Worm (Caenorhabditis elegans) whole organism, early embryonic: ENCODE measurements around the gene tyra-3.

ENCODE experiments used
- B0310.2 ChIP-seq: sonication (generic microtip); optimal IDR thresholded peaks from 2 replicates; lab custom pipeline; 2016; ENCODE audit warnings: mild to moderate bottlenecking, missing genetic modification characterization, missing compliant biosample characterization
- F13C5.2 ChIP-seq: sonication (generic microtip); optimal IDR thresholded peaks from 2 replicates; lab custom pipeline; 2017; ENCODE audit warnings: mild to moderate bottlenecking, missing genetic modification characterization, inconsistent platforms, missing compliant biosample characterization
- aly-1 ChIP-seq: sonication (generic microtip); optimal IDR thresholded peaks from 2 replicates; lab custom pipeline; 2016; ENCODE audit warnings: missing genetic modification characterization, missing compliant biosample characterization
- ama-1 ChIP-seq: fragments of 150-350 bp; optimal IDR thresholded peaks from 2 replicates; lab custom pipeline; 2014
- ceh-13 ChIP-seq: fragments of 200-800 bp; sonication (Bioruptor generic); optimal IDR thresholded peaks from 2 replicates; lab custom pipeline; 2018; ENCODE audit warnings: mild to moderate bottlenecking, missing genetic modification characterization, missing compliant biosample characterization
- ceh-36 ChIP-seq: sonication (generic microtip); optimal IDR thresholded peaks from 2 replicates; lab custom pipeline; 2016; ENCODE audit warnings: missing genetic modification characterization, inconsistent platforms, missing compliant biosample characterization
- ets-7 ChIP-seq: sonication (generic microtip); optimal IDR thresholded peaks from 2 replicates; lab custom pipeline; 2016; ENCODE audit warnings: missing genotype, missing genetic modification characterization, missing compliant biosample characterization
- flt-1 ChIP-seq: fragments of 200-800 bp; sonication (Bioruptor generic); IDR thresholded peaks from 2 replicates; pipeline ENCODE4 v1.3.6; 2022; ENCODE audit warnings: missing genetic modification characterization, missing compliant biosample characterization
- hmbx-1 ChIP-seq: sonication (generic microtip); optimal IDR thresholded peaks from 2 replicates; lab custom pipeline; 2016; ENCODE audit warnings: mild to moderate bottlenecking, missing genetic modification characterization, missing compliant biosample characterization
- hmg-4 ChIP-seq: fragments of 200-800 bp; sonication (Bioruptor generic); optimal IDR thresholded peaks from 2 replicates; lab custom pipeline; 2018; ENCODE audit warnings: mild to moderate bottlenecking, missing genetic modification characterization, missing compliant biosample characterization
- hnd-1 ChIP-seq: sonication (generic microtip); optimal IDR thresholded peaks from 2 replicates; lab custom pipeline; 2016; ENCODE audit warnings: missing genetic modification characterization, missing compliant biosample characterization
- pes-1 ChIP-seq: fragments of 200-800 bp; sonication (Bioruptor generic); IDR thresholded peaks from 2 replicates; pipeline ENCODE4 v1.3.6; 2022; ENCODE audit warnings: missing genetic modification reagents, missing genetic modification characterization, missing compliant biosample characterization
- scrt-1 ChIP-seq: fragments of 200-800 bp; sonication (Bioruptor generic); IDR thresholded peaks from 2 replicates; pipeline ENCODE4 v1.3.6; 2022; ENCODE audit warnings: missing genetic modification characterization, missing compliant biosample characterization
- sea-1 ChIP-seq: fragments of 200-800 bp; sonication (Bioruptor generic); conservative IDR thresholded peaks from 2 replicates; pipeline ENCODE4 v1.3.6; 2022; ENCODE audit warnings: missing genetic modification characterization, missing compliant biosample characterization
- tbx-11 ChIP-seq: fragments of 200-800 bp; sonication (Bioruptor generic); IDR thresholded peaks from 2 replicates; pipeline ENCODE4 v1.3.6; 2022; ENCODE audit warnings: missing genetic modification characterization, missing compliant biosample characterization
- tbx-37 ChIP-seq: fragments of 200-800 bp; sonication (Bioruptor generic); conservative IDR thresholded peaks from 2 replicates; pipeline ENCODE4 v1.3.6; 2022; ENCODE audit warnings: missing genetic modification reagents, missing genetic modification characterization, missing compliant biosample characterization
- tra-4 ChIP-seq: sonication (generic microtip); optimal IDR thresholded peaks from 2 replicates; lab custom pipeline; 2017; ENCODE audit warnings: missing genetic modification characterization, missing compliant biosample characterization

Gene tyra-3

DNA sequence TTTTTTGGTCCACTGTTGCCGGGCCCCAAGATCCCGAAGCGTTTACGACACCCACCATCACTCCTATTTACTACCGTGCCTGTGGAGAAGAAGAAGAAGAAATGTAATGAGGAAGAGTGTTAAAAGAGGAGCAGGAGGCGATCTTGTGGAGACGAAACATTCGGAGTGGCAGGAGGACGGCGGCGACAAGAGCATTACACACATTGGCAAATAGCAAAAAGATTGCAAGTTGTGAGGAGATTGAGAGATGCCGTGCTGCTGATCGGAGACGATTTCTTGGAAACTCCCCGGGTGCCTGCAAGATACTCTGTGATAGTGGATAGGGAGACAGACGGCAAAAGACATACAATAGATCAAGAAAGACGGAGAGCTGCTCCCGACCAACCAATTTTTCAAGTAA is 9.4 kb downstream of the tyra-3 start, which contains the start of gene M03F4.4:
Gene M03F4.4, minus strand, starts transcription at position 160 of the 400 bp plus-strand sequence.
- TF ChIP-seq hmg-4 (peak; percentile 1), hnd-1 (no peak), hmbx-1 (tag; lab: Kevin White, UChicago) (no peak), ets-7 (no peak)

DNA sequence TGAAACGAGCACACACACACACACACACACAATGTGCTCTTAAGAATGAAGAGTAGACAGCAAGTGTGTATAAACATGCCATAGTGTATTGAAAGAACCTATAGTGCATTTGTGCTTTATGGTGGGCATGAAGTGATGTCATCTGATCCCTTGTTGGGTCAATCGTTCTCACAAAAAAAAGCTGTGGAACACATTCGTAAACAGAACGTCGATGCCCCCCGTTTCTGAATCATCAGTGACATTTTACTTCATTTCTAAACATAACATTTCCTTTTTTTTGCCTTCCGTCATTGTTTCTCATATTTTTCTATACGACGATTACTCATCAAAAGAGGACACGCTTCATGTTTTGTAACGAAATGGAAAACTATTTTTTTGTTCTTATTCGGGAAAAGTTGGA is 11.1 kb downstream of the tyra-3 start:
- no peak for TF ChIP-seq pes-1 (GFP tag; lab: Robert Waterston, UW)
- no peak for TF ChIP-seq sea-1 (GFP tag; lab: Robert Waterston, UW)
- no peak for TF ChIP-seq tbx-37 (GFP tag; lab: Robert Waterston, UW)
- no peak for TF ChIP-seq F13C5.2 (tag; lab: Kevin White, UChicago)
- no peak for TF ChIP-seq ama-1 (lab: Kevin White, UChicago)
- no peak for TF ChIP-seq tbx-11 (GFP tag; lab: Robert Waterston, UW)
- no peak for TF ChIP-seq flt-1 (GFP tag; lab: Robert Waterston, UW)
- no peak for TF ChIP-seq hnd-1
- TF ChIP-seq scrt-1 (GFP tag; lab: Robert Waterston, UW): no peak
- no peak for TF ChIP-seq ets-7
- no peak for TF ChIP-seq tra-4
- no peak for TF ChIP-seq hmbx-1 (tag; lab: Kevin White, UChicago)

DNA sequence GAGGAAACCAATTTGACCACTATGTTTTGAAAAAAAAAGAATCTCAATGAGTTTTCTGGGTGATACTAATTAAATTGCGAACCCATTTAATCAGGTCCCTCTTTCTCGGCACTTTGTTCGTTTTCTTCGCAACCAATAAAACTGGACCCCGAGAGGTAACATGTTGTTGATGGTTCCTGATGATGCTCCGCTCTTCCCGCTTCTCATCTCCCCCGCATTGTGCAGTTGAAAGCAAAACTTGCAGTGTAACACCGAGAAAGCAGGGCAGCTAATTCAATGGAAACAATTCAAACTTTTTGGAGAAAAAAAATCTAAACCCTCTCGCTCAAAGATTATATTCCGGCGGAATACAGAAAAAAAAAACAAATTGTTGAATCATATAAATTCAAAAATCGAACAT is 11.6 kb downstream of the tyra-3 start:
- TF ChIP-seq pes-1 (GFP tag; lab: Robert Waterston, UW): no peak
- no peak for TF ChIP-seq flt-1 (GFP tag; lab: Robert Waterston, UW)
- TF ChIP-seq sea-1 (GFP tag; lab: Robert Waterston, UW): 0 out of 2 replicates have a peak, but pooled peaks have one; percentile 31

DNA sequence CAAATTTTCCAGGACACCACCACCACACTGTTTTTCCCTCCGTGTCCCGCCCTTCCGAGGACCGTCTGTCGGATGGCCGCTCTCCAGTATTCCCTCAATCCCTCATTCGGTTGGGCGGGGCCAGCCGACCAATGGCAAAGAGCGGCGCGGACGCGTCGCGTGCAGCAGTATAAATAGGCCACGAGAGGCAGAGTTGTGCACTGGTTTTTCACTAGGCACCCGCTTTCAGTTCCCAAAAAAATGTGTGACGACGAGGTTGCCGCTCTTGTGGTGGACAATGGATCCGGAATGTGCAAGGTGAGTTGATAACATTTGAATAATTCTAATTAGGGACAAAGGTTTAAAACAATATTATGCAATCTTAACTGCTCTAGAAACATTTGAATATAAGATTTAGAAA is 12.6 kb downstream of the tyra-3 start, which contains the start of gene act-4:
Gene act-4, plus strand, starts transcription at position 200 of the 400 bp plus-strand sequence.
- 0 out of 2 replicates have a peak, but pooled peaks have one; percentile 17 for TF ChIP-seq tbx-11 (GFP tag; lab: Robert Waterston, UW)
- TF ChIP-seq scrt-1 (GFP tag; lab: Robert Waterston, UW): no peak
- no peak for TF ChIP-seq aly-1
- TF ChIP-seq tra-4: no peak
- no peak for TF ChIP-seq flt-1 (GFP tag; lab: Robert Waterston, UW)
- no peak for TF ChIP-seq B0310.2 (tag; lab: Kevin White, UChicago)
- TF ChIP-seq tbx-37 (GFP tag; lab: Robert Waterston, UW): no peak
- no peak for TF ChIP-seq ets-7
- TF ChIP-seq ceh-13 (GFP tag; lab: Kevin White, UChicago): no peak
- no peak for TF ChIP-seq hnd-1
- no peak for TF ChIP-seq ceh-36
- peak; percentile 23 for TF ChIP-seq hmg-4
- no peak for TF ChIP-seq ama-1 (lab: Kevin White, UChicago)

DNA sequence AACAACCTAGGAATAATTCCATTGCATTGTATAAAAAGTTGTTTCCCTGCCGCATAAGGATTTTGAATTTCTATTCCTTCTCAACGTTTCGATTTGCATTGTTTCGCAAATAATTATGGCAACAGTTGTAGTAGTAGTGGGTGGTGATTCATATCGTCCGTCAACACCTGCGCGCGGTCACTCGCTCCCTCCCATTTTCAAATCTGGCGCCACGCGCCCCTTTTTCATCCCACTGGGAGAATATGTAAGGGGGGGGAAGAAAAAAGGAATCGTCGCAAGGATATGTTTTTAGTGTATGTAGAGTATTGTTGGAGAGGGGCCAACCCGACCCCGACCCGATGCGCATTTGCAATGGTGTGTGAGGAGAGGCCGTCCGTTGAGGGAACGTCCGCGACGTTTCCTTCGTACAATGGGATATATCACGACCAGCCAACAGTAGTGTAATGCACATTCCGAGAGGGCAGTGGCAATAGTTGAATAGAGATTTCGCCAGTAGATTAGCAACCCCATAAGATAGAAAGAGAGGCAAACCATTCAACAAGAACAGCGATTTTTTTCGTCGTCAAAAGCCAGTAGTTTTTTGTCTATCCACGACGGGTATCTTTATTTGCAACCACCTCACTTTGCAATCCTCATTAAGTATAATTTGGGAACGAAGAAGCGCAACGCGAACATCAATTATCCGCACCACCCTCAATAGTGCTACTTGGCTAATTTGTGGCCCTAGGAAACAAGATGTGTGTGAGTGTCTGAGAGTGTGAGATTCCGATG is 13.2 kb downstream of the tyra-3 start:
- TF ChIP-seq tbx-37 (GFP tag; lab: Robert Waterston, UW) (no peak; the same call in 1 of the 2 replicates), aly-1 (no peak), ama-1 (lab: Kevin White, UChicago) (no peak), tbx-11 (GFP tag; lab: Robert Waterston, UW) (peak; percentile 75; the same call in 1 of the 2 replicates), B0310.2 (tag; lab: Kevin White, UChicago) (peak; percentile 81), hnd-1 (no peak), scrt-1 (GFP tag; lab: Robert Waterston, UW) (peak; percentile 74), pes-1 (GFP tag; lab: Robert Waterston, UW) (peak; percentile 69), sea-1 (GFP tag; lab: Robert Waterston, UW) (peak; percentile 31; the same call in 1 of the 2 replicates), ceh-13 (GFP tag; lab: Kevin White, UChicago) (no peak), ceh-36 (no peak), flt-1 (GFP tag; lab: Robert Waterston, UW) (peak; percentile 58; the same call in 1 of the 2 replicates), hmg-4 (peak; percentile 4)

DNA sequence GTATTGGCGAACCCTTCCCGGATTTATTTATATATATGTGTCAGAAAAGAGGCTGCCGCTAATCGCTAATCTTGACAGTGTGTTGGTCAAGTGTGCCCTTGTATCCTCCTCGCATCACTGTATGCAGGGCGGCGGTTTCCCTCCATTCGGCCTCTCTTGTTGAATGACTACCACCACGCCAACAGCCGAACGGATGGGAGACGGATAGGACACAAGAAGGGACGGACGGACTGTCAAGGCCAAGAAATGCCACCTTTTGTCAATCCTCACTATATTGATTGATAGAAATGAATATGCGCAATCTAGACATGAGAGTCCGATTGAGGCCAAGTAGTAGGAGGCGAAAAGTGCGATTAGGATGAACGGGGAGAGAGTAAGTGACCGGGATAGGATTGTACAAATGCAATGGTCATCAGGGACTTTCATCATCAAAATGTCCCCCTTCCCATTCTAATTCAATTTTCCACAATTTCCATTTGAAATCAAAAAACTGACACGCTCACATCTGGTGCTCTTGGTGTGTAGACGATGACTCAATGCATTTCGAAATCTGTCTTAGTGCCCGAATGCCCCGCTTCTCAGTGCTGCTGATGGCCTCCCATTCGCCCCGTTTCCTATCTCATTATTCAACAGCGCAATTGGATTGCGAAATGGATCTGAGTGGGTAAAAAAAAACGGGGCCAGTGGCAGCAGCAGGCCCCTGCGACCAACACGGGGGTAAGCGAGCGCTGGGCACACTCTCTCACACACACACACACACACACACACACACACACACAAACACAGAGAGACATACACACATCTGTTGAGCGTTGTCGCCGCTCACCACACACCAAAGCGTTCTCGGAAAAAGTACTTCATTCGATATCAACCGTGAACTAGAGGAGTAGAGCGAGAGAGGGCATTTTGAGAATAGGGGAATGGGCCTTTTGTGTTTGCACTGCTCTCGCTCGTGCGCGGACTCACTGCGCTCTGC is 14.1 kb downstream of the tyra-3 start:
- TF ChIP-seq pes-1 (GFP tag; lab: Robert Waterston, UW) (peak; percentile 34; the same call in 1 of the 2 replicates), hmbx-1 (tag; lab: Kevin White, UChicago) (no peak), scrt-1 (GFP tag; lab: Robert Waterston, UW) (0 out of 2 replicates have a peak, but pooled peaks have one; percentile 9), tbx-11 (GFP tag; lab: Robert Waterston, UW) (no peak), aly-1 (no peak), sea-1 (GFP tag; lab: Robert Waterston, UW) (peak; percentile 57; the same call in 1 of the 2 replicates), ama-1 (lab: Kevin White, UChicago) (peak; percentile 13), tra-4 (no peak), hnd-1 (no peak), F13C5.2 (tag; lab: Kevin White, UChicago) (no peak), ets-7 (no peak), hmg-4 (peak; percentile 22), ceh-36 (no peak), ceh-13 (GFP tag; lab: Kevin White, UChicago) (no peak), flt-1 (GFP tag; lab: Robert Waterston, UW) (no peak), tbx-37 (GFP tag; lab: Robert Waterston, UW) (no peak), B0310.2 (tag; lab: Kevin White, UChicago) (no peak)

DNA sequence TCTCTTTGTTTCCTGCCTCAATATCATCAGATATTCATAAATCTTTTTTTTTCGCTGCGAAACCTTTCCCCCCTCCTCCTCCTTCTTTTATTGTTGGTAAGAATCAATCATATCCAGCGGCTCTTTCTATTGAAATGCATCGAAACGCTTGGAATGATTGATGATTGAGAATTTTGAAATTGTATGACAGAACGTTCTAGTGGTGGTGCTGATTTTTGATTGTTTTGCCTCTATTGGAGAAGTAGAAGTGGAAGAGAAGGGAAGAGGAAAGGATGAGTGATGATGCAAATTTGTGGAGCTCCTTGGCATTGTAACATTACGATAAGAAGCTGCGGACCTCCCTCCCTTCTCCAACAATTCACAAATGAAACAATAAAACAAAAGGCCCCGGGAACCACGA is 17.7 kb downstream of the tyra-3 start:
- no peak for TF ChIP-seq ets-7
